Worm (Caenorhabditis elegans): ENCODE results near the gene fbxc-39.

Gene fbxc-39

DNA sequence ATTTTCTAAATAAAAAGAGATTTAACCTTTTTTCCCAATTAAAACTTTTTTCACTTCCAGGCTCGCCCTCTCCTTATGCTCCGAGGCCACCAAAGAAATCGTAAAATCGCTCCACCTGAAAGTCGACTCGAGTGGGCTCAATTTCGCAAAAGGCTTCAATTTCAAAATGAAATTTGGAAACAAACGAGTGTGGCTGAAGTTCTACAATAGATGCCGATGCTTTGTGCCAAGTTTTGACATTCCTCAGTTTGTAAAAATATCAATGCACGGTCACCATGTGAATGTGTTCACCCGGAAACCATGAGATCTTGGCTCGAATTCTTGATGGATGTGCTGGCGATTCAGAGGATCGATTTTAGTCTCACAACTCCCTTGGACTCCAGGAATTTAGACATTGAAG is 38.1 kb downstream of the fbxc-39 start, which contains the start of gene M01D1.12:
M01D1.12 (plus strand) TSS at position 301 of the 400 bp plus-strand sequence.
- TF ChIP-seq unc-39 (tag; optimal IDR thresholded peaks at IDR 0.05) = no peak
- TF ChIP-seq ceh-16 (tag; optimal IDR thresholded peaks at IDR 0.05) = no peak
- TF ChIP-seq sem-4 (tag; optimal IDR thresholded peaks at IDR 0.05) = no peak
- no peak for TF ChIP-seq nhr-129 (tag; optimal IDR thresholded peaks at IDR 0.05)
- no peak for TF ChIP-seq Y55F3AM.14 (GFP tag; optimal IDR thresholded peaks at IDR 0.05)
- no peak for TF ChIP-seq elt-3 (tag; optimal IDR thresholded peaks at IDR 0.05)
- no peak for TF ChIP-seq ztf-4 (tag; optimal IDR thresholded peaks at IDR 0.05)
- no peak for TF ChIP-seq mab-5 (tag; optimal IDR thresholded peaks at IDR 0.05)
- no peak for TF ChIP-seq nhr-23 (tag; optimal IDR thresholded peaks at IDR 0.05)
- TF ChIP-seq ceh-82 (tag; optimal IDR thresholded peaks at IDR 0.05) = no peak
- TF ChIP-seq peb-1 (tag; optimal IDR thresholded peaks at IDR 0.05) = no peak
- TF ChIP-seq elt-1 (tag; optimal IDR thresholded peaks at IDR 0.05) = no peak
- no peak for TF ChIP-seq mdl-1 (tag; optimal IDR thresholded peaks at IDR 0.05)

DNA sequence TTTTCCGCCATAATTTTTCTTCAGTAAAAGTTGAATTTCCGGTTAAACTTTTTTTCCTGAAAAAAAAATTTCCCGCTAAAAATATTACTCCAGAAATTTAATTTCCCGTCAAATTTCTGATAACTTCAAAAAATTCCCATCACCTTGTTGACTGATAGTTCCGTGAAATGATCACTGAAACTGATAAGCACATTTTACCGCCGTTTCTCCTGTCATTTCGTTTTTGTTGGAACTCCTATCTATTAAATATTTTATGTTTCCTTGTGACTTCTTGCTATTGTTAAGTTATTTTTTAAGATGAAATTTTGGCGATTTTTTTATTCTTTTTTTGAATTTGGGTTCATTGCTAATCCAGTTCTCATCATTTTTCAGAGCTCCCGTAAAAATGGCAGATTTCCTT is 40.1 kb downstream of the fbxc-39 start, which contains the start of gene math-34:
math-34 (plus strand) TSS at position 371 of the 400 bp plus-strand sequence.
- peak; percentile 23 for TF ChIP-seq fos-1 (tag; optimal IDR thresholded peaks at IDR 0.05)
- TF ChIP-seq peb-1 (tag; optimal IDR thresholded peaks at IDR 0.05) = no peak
- TF ChIP-seq nhr-6 (tag; optimal IDR thresholded peaks at IDR 0.05) = no peak
- no peak for TF ChIP-seq egl-27 (tag; optimal IDR thresholded peaks at IDR 0.05)
- TF ChIP-seq dmd-4 (tag; optimal IDR thresholded peaks at IDR 0.05) = no peak
- no peak for TF ChIP-seq ztf-4 (tag; optimal IDR thresholded peaks at IDR 0.05)
- no peak for TF ChIP-seq unc-39 (tag; optimal IDR thresholded peaks at IDR 0.05)
- no peak for TF ChIP-seq unc-55 (GFP tag; optimal IDR thresholded peaks at IDR 0.05)

DNA sequence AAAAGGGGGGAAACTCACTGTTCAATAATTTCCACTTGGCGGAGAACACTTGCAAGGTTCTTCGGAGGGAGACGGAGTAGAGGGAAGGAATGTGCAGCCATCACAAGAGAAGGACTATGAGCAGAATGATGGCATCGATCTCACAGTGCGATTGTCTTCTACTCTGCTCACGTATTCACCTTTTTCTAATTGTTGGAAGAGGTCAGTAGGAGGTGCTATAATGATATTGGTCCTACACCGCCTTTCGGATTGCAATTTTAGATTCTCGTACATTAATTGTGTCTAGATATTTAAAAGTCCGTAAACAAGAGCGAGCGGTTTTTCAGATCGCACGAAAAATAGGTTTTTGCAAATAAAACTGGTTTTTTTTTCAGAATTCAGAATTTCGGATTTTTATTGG is 51.9 kb downstream of the fbxc-39 start, which contains the start of gene fbxb-39:
fbxb-39 (minus strand) TSS at position 101 of the 400 bp plus-strand sequence.
- TF ChIP-seq lin-13 (GFP tag; optimal IDR thresholded peaks at IDR 0.05) = no peak
- TF ChIP-seq nhr-21 (tag; optimal IDR thresholded peaks at IDR 0.05) = no peak
- no peak for TF ChIP-seq nhr-6 (tag; optimal IDR thresholded peaks at IDR 0.05)
- TF ChIP-seq blmp-1 (tag; optimal IDR thresholded peaks at IDR 0.05; ENCODE audit: insufficient read depth) = no peak
- no peak for TF ChIP-seq ceh-82 (tag; optimal IDR thresholded peaks at IDR 0.05)
- no peak for TF ChIP-seq ztf-11 (tag; optimal IDR thresholded peaks at IDR 0.05)
- TF ChIP-seq peb-1 (tag; optimal IDR thresholded peaks at IDR 0.05) = no peak
- no peak for TF ChIP-seq unc-39 (tag; optimal IDR thresholded peaks at IDR 0.05)
- TF ChIP-seq ceh-16 (tag; optimal IDR thresholded peaks at IDR 0.05) = no peak
- no peak for TF ChIP-seq ZK546.5 (tag; optimal IDR thresholded peaks at IDR 0.05)
- no peak for TF ChIP-seq elt-1 (tag; optimal IDR thresholded peaks at IDR 0.05)
- TF ChIP-seq aly-2 (tag; optimal IDR thresholded peaks at IDR 0.05) = no peak
- no peak for TF ChIP-seq C34F6.9 (tag; optimal IDR thresholded peaks at IDR 0.05)
- no peak for TF ChIP-seq sma-3 (GFP tag; optimal IDR thresholded peaks at IDR 0.05)
- no peak for TF ChIP-seq lin-11 (tag; optimal IDR thresholded peaks at IDR 0.05)
- no peak for TF ChIP-seq ztf-1 (GFP tag; conservative IDR thresholded peaks at IDR 0.05)
- TF ChIP-seq F13H6.1 (tag; optimal IDR thresholded peaks at IDR 0.05) = no peak
